Worm (Caenorhabditis elegans) whole organism, mixed stage, embryonic: ENCODE results near the gene egl-44.

Experiments
- M03D4.4 ChIP-seq: sonication (generic microtip); optimal IDR thresholded peaks from 2 replicates; lab custom pipeline; 2017; ENCODE audit warnings: mild to moderate bottlenecking, missing genetic modification characterization, missing compliant biosample characterization
- bed-3 ChIP-seq: fragments of 200-800 bp; sonication (Bioruptor generic); optimal IDR thresholded peaks from 3 replicates; lab custom pipeline; 2018; ENCODE audit warnings: mild to moderate bottlenecking, missing genetic modification characterization, moderate library complexity, missing compliant biosample characterization
- ceh-39 ChIP-seq: fragments of 150-350 bp; optimal IDR thresholded peaks from 2 replicates; lab custom pipeline; 2014; ENCODE audit warnings: missing biosample characterization, missing genetic modification characterization
- ceh-43 ChIP-seq: fragments of 200-800 bp; sonication (Bioruptor generic); optimal IDR thresholded peaks from 2 replicates; lab custom pipeline; 2018; ENCODE audit warnings: mild to moderate bottlenecking, missing genetic modification characterization, moderate library complexity, missing compliant biosample characterization
- ceh-83 ChIP-seq: fragments of 200-800 bp; sonication (Bioruptor generic); optimal IDR thresholded peaks from 2 replicates; lab custom pipeline; 2018; ENCODE audit warnings: mild to moderate bottlenecking, missing genetic modification characterization, missing compliant biosample characterization
- ces-1 ChIP-seq: fragments of 150-350 bp; optimal IDR thresholded peaks from 2 replicates; lab custom pipeline; 2014; ENCODE audit warnings: missing biosample characterization, missing genetic modification reagents, missing genetic modification characterization
- cnd-1 ChIP-seq: fragments of 200-800 bp; sonication (Bioruptor generic); optimal IDR thresholded peaks from 2 replicates; lab custom pipeline; 2018; ENCODE audit warnings: mild to moderate bottlenecking, missing genetic modification characterization, missing compliant biosample characterization
- drap-1 ChIP-seq: fragments of 200-800 bp; sonication (Bioruptor generic); optimal IDR thresholded peaks from 3 replicates; lab custom pipeline; 2018; ENCODE audit warnings: mild to moderate bottlenecking, missing genetic modification characterization, missing compliant biosample characterization
- elt-1 ChIP-seq: sonication (generic microtip); optimal IDR thresholded peaks from 2 replicates; lab custom pipeline; 2017; ENCODE audit warnings: missing genetic modification characterization, mild to moderate bottlenecking, missing compliant biosample characterization, antibody characterized with exemption, moderate library complexity, borderline replicate concordance; ENCODE audit not compliant: insufficient read depth
- elt-3 ChIP-seq: fragments of 150-350 bp; optimal IDR thresholded peaks from 2 replicates; lab custom pipeline; 2014; ENCODE audit warnings: missing biosample characterization, missing genetic modification characterization
- flh-1 ChIP-seq: fragments of 200-800 bp; sonication (Bioruptor generic); optimal IDR thresholded peaks from 2 replicates; lab custom pipeline; 2018; ENCODE audit warnings: mild to moderate bottlenecking, missing genetic modification characterization, moderate library complexity, missing compliant biosample characterization
- hlh-1 ChIP-seq: fragments of 150-350 bp; optimal IDR thresholded peaks from 2 replicates; lab custom pipeline; 2014; ENCODE audit warnings: missing biosample characterization, missing genetic modification reagents, missing genetic modification characterization
- lin-32 ChIP-seq: fragments of 200-800 bp; sonication (Bioruptor generic); optimal IDR thresholded peaks from 2 replicates; lab custom pipeline; 2018; ENCODE audit warnings: mild to moderate bottlenecking, missing genetic modification characterization, missing compliant biosample characterization
- lsy-2 ChIP-seq: fragments of 150-350 bp; optimal IDR thresholded peaks from 2 replicates; lab custom pipeline; 2014; ENCODE audit warnings: missing biosample characterization, missing genetic modification characterization
- mab-5 ChIP-seq: fragments of 150-350 bp; optimal IDR thresholded peaks from 2 replicates; lab custom pipeline; 2014; ENCODE audit warnings: missing biosample characterization, missing genetic modification characterization
- mls-2 ChIP-seq: sonication (generic microtip); optimal IDR thresholded peaks from 2 replicates; lab custom pipeline; 2016; ENCODE audit warnings: mild to moderate bottlenecking, missing genetic modification characterization, moderate library complexity, missing compliant biosample characterization
- nhr-12 ChIP-seq: fragments of 150-350 bp; optimal IDR thresholded peaks from 2 replicates; lab custom pipeline; 2014; ENCODE audit warnings: missing biosample characterization, missing genetic modification characterization
- nhr-2 ChIP-seq: fragments of 150-350 bp; optimal IDR thresholded peaks from 2 replicates; lab custom pipeline; 2014; ENCODE audit warnings: missing biosample characterization, missing genetic modification characterization
- nhr-237 ChIP-seq: fragments of 150-350 bp; optimal IDR thresholded peaks from 2 replicates; lab custom pipeline; 2014; ENCODE audit warnings: missing biosample characterization, missing genetic modification characterization
- nhr-28 ChIP-seq: fragments of 150-350 bp; optimal IDR thresholded peaks from 2 replicates; lab custom pipeline; 2014; ENCODE audit warnings: missing biosample characterization, missing genetic modification characterization
- nhr-76 ChIP-seq: sonication (generic microtip); optimal IDR thresholded peaks from 2 replicates; lab custom pipeline; 2017; ENCODE audit warnings: missing biosample characterization, missing genetic modification characterization
- pha-4 ChIP-seq: fragments of 150-350 bp; optimal IDR thresholded peaks from 2 replicates; lab custom pipeline; 2018; ENCODE audit warnings: missing biosample characterization, missing genetic modification reagents, missing genetic modification characterization
- sem-2 ChIP-seq: fragments of 200-800 bp; sonication (Bioruptor generic); optimal IDR thresholded peaks from 2 replicates; lab custom pipeline; 2018; ENCODE audit warnings: mild to moderate bottlenecking, missing genetic modification characterization, missing compliant biosample characterization
- snpc-4 ChIP-seq: fragments of 150-350 bp; optimal IDR thresholded peaks from 2 replicates; lab custom pipeline; 2014; ENCODE audit warnings: missing biosample characterization, missing genetic modification characterization
- tbx-8 ChIP-seq: fragments of 200-800 bp; sonication (Bioruptor generic); optimal IDR thresholded peaks from 2 replicates; lab custom pipeline; 2018; ENCODE audit warnings: mild to moderate bottlenecking, missing genetic modification characterization, moderate library complexity, missing compliant biosample characterization
- unc-120 ChIP-seq: sonication (generic microtip); optimal IDR thresholded peaks from 2 replicates; lab custom pipeline; 2017; ENCODE audit warnings: missing genetic modification characterization, missing compliant biosample characterization; ENCODE audit not compliant: poor library complexity, severe bottlenecking
- unc-39 ChIP-seq: fragments of 150-350 bp; optimal IDR thresholded peaks from 2 replicates; lab custom pipeline; 2014; ENCODE audit warnings: missing biosample characterization, missing genetic modification characterization
- unc-62 ChIP-seq: fragments of 150-350 bp; optimal IDR thresholded peaks from 2 replicates; lab custom pipeline; 2014; ENCODE audit warnings: missing biosample characterization, missing genetic modification reagents, missing genetic modification characterization
- zip-8 ChIP-seq: fragments of 150-350 bp; optimal IDR thresholded peaks from 2 replicates; lab custom pipeline; 2014; ENCODE audit warnings: missing biosample characterization, missing genetic modification characterization
- ztf-11 ChIP-seq: fragments of 150-350 bp; optimal IDR thresholded peaks from 2 replicates; lab custom pipeline; 2014; ENCODE audit warnings: missing biosample characterization, missing genetic modification characterization

Gene egl-44

DNA sequence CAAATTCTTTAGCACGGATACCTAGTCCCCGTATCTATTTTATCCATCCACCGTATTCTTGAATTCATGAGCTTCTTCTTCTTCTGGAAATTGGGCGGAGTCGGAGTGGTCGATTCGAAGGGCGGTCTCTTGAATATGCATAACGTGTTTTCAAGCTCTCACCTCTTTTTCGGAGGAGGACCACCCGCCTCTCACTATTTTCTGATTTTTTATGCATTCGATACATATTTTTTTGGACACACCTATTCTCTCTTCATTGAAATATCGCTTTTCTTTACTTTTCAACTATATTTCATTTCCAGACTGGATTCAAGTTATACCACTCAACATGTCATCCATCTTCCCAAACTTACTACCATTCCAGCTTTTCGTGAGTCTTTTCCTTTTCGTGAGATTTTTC is at the start of gene egl-44:
Gene egl-44 (plus strand): TSS at position 301 of the 400 bp plus-strand sequence.
- no peak for TF ChIP-seq ces-1
- no peak for TF ChIP-seq ceh-83 (GFP tag; lab: Kevin White, UChicago)
- TF ChIP-seq pha-4 = no peak
- TF ChIP-seq sem-2 (GFP tag; lab: Kevin White, UChicago) = no peak

DNA sequence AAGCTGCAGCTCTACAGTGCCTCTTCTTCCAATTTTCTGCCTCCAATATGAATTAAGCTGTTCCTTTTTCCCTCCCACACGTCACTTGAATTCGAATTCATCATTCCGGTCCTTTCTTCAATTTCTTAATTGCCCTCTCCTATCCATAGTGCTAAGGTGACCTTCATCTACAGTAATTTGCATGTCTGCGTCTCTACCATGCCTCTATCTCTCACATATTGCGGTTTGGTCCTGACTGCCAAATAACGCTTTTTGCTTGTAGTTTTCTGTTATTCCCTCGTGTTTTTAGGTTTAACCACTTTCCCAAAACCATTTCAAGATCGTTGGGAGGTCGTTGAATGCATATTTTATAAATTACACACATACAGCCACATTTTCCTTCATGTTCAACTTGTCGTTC is 47.9 kb upstream of the egl-44 start:
- TF ChIP-seq mab-5 (tag; lab: Kevin White, UChicago) (no peak), hlh-1 (tag; lab: Kevin White, UChicago) (no peak), mls-2 (tag; lab: Kevin White, UChicago) (peak; percentile 23)

ce11 chrII:5884252-5884651 is 44.4 kb upstream of the egl-44 start, which contains the start of gene rfip-1:
Gene rfip-1, plus strand, starts transcription at chrII:5884552.
- TF ChIP-seq mab-5 (tag; lab: Kevin White, UChicago) = no peak
- TF ChIP-seq flh-1 (GFP tag; lab: Kevin White, UChicago) = no peak
- TF ChIP-seq hlh-1 (tag; lab: Kevin White, UChicago) = no peak
- no peak for TF ChIP-seq snpc-4 (tag; lab: Kevin White, UChicago)
- no peak for TF ChIP-seq elt-3
- TF ChIP-seq nhr-76 = no peak
- TF ChIP-seq unc-120 (tag; lab: Kevin White, UChicago) = no peak
- TF ChIP-seq drap-1 = no peak
- no peak for TF ChIP-seq nhr-28 (tag; lab: Kevin White, UChicago)
- TF ChIP-seq elt-1 (tag; lab: Kevin White, UChicago) = no peak
- TF ChIP-seq, all 35 proteins: peak for 0

DNA sequence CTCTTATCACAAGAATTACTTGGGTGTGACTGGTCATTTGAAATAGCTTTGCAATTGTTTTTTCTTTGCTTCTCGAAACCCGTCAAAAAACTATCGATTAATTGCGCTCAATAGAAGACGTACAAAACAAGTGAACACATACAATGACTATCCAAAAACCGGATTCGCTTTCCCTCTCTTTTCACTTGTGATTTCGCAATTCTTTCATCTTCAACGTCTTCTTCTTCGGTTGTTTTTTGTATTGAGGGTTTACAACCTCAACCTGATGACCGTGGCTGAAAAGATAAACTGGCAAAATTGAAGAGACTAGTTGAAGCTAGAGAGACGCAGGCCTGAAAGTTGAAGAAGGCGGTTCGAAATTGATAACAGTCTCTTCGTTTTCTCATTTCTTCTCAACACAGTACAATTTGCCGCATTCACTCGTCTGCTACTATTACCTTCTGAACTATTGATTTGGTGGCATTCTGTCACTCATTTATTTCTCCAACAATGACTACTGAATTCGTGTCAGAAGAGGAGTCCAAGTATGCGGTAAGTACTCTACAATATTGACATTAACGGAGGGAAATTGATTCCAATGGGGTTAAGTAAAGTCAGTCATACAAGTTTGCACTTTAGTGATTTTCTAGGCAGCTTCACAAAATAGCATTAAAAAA is 42.5 kb upstream of the egl-44 start:
- TF ChIP-seq tbx-8 (GFP tag; lab: Kevin White, UChicago) (no peak), M03D4.4 (tag; lab: Kevin White, UChicago) (no peak), nhr-237 (tag; lab: Kevin White, UChicago) (peak; percentile 30), unc-62 (GFP tag; lab: Kevin White, UChicago) (no peak), ceh-43 (GFP tag; lab: Kevin White, UChicago) (no peak)

- TF ChIP-seq unc-39 (tag; lab: Kevin White, UChicago) (no peak), tbx-8 (GFP tag; lab: Kevin White, UChicago) (no peak), cnd-1 (tag; lab: Kevin White, UChicago) (no peak), ceh-39 (tag; lab: Kevin White, UChicago) (no peak), unc-120 (tag; lab: Kevin White, UChicago) (no peak), nhr-237 (tag; lab: Kevin White, UChicago) (no peak), lin-32 (GFP tag; lab: Kevin White, UChicago) (no peak), nhr-2 (tag; lab: Kevin White, UChicago) (no peak), nhr-12 (tag; lab: Kevin White, UChicago) (no peak), lsy-2 (no peak), hlh-1 (tag; lab: Kevin White, UChicago) (no peak), nhr-28 (tag; lab: Kevin White, UChicago) (no peak), ztf-11 (tag; lab: Kevin White, UChicago) (no peak), bed-3 (GFP tag; lab: Kevin White, UChicago) (no peak), zip-8 (tag; lab: Kevin White, UChicago) (no peak)
Measured at ce11 chrII:5889417-5890139, 39.0 kb upstream of the egl-44 start.
